Fruit fly (Drosophila melanogaster): ENCODE results near the gene foxo.

The foxo gene

DNA sequence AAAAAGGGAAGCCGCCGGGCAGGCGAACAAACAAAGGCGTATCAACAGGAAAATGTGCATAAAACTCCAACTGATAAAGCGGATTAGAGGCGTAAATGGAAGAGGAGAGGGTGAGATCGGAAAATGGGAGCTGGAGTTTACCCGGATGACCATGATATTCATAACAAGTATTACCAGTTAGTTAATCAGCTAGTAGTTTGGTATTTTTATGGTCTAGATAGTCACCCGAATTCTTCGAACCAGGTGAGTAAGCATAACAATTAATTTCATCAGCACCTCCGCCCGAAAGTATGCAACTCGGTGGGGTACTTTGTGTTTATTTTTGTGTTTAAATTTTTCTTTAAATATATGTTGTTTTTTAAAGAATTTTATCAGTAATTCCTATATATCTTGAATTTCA, 39.2 kb downstream of the foxo start:
- TF ChIP-seq insv (optimal IDR thresholded peaks at IDR 0.05) = no peak
- TF ChIP-seq psq (optimal IDR thresholded peaks at IDR 0.05) = no peak
- no peak for TF ChIP-seq ttk (optimal IDR thresholded peaks at IDR 0.05)
- TF ChIP-seq Sin3A (optimal IDR thresholded peaks at IDR 0.05) = no peak
- TF ChIP-seq Myc (optimal IDR thresholded peaks at IDR 0.05) = no peak
- no peak for TF ChIP-seq h (optimal IDR thresholded peaks at IDR 0.05)

DNA sequence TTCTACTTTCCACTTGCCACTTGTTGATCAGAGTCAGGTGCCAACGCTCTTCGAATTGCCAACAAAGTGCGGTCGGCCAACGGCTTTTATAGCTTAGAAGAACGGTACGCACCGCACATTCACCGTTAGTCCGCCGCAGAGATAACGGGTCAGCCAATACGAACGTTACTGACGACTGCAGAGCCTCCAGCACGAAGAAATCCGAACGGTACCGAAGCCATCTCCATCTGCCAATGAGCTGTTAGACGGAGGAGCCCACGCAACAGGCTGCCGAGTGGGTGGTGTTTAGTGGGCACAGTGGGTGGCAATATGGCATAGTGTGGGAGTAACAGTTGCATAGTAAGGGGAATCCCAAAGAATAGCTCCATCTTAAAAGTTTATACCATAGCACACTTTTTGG, 40.0 kb downstream of the foxo start, which contains the start of gene CCHa1:
TSS of gene CCHa1 (minus strand) at position 44 of the 400 bp plus-strand sequence.
- TF ChIP-seq ttk (optimal IDR thresholded peaks at IDR 0.05) (no peak), insv (optimal IDR thresholded peaks at IDR 0.05) (no peak), psq (optimal IDR thresholded peaks at IDR 0.05) (no peak), Sin3A (optimal IDR thresholded peaks at IDR 0.05) (no peak), h (optimal IDR thresholded peaks at IDR 0.05) (no peak)

DNA sequence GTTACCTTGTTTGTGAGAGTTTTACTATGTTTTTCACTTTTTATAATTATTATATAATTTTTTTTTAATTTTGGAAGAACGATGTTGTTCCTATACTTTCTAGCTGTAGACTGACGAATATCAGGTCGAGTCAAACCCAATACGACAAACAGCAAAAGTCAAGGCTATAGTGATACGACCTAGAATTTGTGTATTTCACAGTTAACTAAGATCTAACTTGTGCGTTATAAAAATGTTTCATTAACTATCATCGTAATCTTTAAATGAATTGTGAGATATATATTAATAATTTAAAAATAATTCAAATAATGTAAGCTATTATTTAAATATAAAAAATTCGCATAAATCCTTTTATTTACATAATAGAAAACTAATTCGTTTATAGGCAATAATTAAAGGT, 41.2 kb downstream of the foxo start, which contains the start of gene CG9920:
TSS of gene CG9920 (minus strand) at position 101 of the 400 bp plus-strand sequence.
- TF ChIP-seq Myc (optimal IDR thresholded peaks at IDR 0.05) (no peak), ttk (optimal IDR thresholded peaks at IDR 0.05) (no peak), Sin3A (optimal IDR thresholded peaks at IDR 0.05) (no peak), insv (optimal IDR thresholded peaks at IDR 0.05) (no peak), h (optimal IDR thresholded peaks at IDR 0.05) (no peak), psq (optimal IDR thresholded peaks at IDR 0.05) (no peak)

DNA sequence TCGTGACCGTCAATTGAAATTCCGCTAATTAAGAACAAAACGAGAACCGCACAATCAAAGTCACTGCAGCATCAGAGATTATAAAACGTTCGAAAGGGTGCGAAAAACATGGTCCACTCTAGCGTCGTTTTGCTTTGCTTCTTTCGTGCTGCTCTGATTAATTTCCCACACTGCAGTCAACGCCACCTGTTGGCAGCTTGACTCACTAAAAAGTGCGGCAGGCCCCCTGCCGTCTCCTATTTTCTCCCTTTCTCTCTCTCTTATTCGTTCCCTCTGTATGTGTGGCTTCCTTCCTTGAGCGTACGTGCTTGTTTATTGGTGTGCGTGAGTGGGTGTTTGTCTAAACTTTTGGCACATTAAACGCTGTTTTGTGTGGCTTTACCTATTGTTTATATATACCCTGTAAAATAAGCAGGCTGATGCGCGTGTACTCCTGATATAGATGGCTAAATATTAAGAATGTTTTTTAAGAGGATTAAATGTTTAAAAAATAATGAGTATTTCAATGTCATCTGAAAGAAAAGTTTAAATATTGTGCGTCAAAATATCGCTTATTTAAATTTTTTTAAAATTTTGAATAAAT, 41.9 kb downstream of the foxo start:
- no peak for TF ChIP-seq Sin3A (optimal IDR thresholded peaks at IDR 0.05)
- no peak for TF ChIP-seq ttk (optimal IDR thresholded peaks at IDR 0.05)
- TF ChIP-seq Myc (optimal IDR thresholded peaks at IDR 0.05) = no peak
- TF ChIP-seq h (optimal IDR thresholded peaks at IDR 0.05) = no peak
- no peak for TF ChIP-seq psq (optimal IDR thresholded peaks at IDR 0.05)
- TF ChIP-seq insv (optimal IDR thresholded peaks at IDR 0.05) = no peak

DNA sequence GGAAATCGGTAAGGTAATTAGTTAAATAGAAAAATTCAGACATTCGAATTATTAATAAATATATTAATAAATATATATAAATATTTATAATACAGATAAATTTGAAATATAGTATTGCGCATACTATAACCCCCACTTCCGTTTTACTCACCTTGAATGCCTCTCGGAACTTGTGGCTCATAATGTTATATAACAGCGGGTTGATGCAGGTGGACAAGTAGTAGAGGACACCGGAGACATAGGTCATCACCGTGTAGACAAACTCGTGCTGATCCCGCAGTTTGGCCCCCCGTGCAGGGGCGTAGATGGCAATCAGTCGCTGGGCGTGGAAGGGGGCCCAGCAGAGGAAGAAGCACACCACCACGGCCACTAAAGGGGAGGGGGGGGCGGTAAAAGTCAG, 44.2 kb downstream of the foxo start:
- TF ChIP-seq h (optimal IDR thresholded peaks at IDR 0.05) (no peak), Sin3A (optimal IDR thresholded peaks at IDR 0.05) (no peak), psq (optimal IDR thresholded peaks at IDR 0.05) (no peak), Myc (optimal IDR thresholded peaks at IDR 0.05) (no peak), insv (optimal IDR thresholded peaks at IDR 0.05) (no peak), ttk (optimal IDR thresholded peaks at IDR 0.05) (no peak)

DNA sequence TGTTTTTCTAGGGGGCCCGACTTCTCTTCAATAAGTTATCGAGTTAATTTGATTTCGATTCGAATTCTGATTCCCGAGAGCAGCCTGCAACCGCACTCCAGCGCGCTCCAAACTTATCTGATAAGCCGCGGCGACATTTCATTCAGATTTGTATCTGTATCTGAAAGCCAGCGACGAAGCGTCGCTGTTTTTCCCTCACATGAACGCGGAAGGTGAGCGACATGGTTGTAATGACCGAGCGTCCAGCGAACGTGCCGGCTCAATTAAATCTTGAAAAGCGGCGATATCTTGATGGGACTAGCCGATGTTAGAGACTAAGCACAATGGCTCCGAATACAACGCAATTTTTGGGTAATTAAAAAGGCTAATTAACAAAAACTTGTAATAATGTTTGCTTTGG, 46.3 kb downstream of the foxo start, which contains the start of gene PK1-R:
TSS of gene PK1-R (minus strand) at position 101 of the 400 bp plus-strand sequence.
- no peak for TF ChIP-seq h (optimal IDR thresholded peaks at IDR 0.05)

DNA sequence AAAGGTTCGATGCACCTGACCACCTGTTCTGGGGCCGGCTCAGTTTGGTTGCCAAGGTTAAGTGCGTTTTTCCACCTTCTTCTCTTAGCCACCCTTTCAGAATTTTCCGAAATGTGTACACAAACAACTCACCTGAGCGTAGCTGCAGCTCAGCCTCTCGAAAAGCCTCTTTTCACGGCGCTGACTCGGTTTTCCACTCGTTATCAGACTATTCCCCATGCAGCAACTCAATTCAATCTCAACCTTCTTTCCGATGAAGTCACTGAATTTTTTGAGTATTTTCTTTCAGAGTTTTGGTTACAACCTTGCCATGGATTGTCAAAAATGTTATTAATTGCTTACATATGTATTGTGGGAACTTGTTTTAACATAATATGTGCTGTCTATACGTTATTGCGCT, 50.9 kb downstream of the foxo start:
- TF ChIP-seq Myc (optimal IDR thresholded peaks at IDR 0.05) (no peak), Sin3A (optimal IDR thresholded peaks at IDR 0.05) (no peak), ttk (optimal IDR thresholded peaks at IDR 0.05) (no peak), psq (optimal IDR thresholded peaks at IDR 0.05) (no peak), h (optimal IDR thresholded peaks at IDR 0.05) (no peak), insv (optimal IDR thresholded peaks at IDR 0.05) (no peak)

DNA sequence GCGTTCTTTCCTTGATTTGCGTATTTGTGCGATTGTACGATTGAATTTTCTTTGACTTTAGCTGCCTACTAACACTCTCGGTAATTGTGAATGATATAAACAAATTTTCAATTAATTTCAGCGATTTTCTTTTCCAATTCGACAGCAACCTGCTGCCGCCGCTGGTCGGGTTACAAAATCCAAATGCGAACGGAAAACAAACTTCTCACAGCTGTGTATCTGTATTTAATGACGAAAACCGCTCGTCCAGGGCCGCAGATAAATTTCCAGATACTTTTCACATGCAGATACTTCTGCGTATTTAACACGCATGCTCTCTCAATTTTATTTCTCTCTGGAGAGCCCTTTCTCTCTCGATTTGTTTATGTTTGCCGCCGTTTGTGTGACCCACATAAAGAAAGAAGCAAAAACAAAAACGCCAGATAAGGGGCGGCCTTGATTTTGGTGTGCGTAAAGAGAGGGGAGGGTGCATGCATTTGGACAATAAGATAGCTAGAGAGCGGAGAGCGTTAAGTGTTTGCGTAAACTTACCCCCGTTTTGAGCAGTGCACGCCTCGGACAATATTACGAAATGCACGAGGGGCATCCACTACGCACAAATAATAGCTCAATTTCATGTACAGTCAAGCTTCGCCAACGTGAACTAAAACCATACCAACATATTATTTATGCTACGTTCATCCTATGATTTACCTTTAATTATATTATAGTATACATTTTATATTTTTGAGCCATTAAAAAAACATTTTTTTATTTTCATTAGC, 51.6 kb downstream of the foxo start, which contains the start of gene CG12402:
TSS of gene CG12402 (minus strand) at position 164 of the 764 bp plus-strand sequence.
- no peak for TF ChIP-seq psq (optimal IDR thresholded peaks at IDR 0.05)

DNA sequence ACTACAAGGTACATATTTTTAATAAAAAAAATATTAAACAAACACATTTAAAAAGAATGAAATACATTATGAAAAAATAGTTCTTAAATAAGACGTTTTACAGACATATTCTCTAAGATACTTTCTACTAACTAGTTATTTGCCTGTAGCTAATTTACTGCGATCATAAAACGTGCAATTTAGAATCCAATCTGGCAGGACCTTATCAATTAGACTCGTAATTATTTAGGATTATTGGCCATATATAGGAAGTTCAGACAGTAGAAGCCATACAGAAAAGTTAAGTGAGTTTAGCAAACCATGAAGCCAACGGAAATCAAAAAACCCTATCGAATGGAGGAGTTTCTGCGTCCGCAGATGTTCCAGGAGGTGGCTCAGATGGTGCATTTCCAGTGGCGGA, 52.4 kb downstream of the foxo start, which contains the start of gene Or88a:
TSS of gene Or88a (plus strand) at position 301 of the 400 bp plus-strand sequence.
- TF ChIP-seq Myc (optimal IDR thresholded peaks at IDR 0.05) = no peak
- no peak for TF ChIP-seq ttk (optimal IDR thresholded peaks at IDR 0.05)
- TF ChIP-seq psq (optimal IDR thresholded peaks at IDR 0.05) = no peak

DNA sequence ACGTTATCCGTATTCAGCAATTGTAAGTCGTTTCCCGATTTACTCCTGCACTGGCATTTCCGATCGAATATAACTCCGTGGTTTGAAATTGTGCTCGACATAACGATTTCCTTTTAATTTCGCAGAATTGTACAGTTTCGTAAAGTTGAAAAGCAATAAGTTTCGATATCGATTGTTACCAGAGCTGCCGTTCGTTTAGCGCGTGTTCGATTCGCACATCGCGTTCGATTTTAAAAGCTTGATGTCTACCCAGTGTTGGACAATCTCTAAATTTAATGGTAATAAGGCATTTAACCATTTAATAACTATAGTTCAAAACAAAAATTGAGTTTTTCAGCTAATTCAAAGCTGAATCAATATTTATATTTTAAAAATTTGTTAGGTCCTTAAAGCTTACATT, 55.3 kb downstream of the foxo start, which contains the start of gene CG14357:
TSS of gene CG14357 (minus strand) at position 101 of the 400 bp plus-strand sequence.
- TF ChIP-seq Sin3A (optimal IDR thresholded peaks at IDR 0.05) (no peak), h (optimal IDR thresholded peaks at IDR 0.05) (no peak), insv (optimal IDR thresholded peaks at IDR 0.05) (no peak)

DNA sequence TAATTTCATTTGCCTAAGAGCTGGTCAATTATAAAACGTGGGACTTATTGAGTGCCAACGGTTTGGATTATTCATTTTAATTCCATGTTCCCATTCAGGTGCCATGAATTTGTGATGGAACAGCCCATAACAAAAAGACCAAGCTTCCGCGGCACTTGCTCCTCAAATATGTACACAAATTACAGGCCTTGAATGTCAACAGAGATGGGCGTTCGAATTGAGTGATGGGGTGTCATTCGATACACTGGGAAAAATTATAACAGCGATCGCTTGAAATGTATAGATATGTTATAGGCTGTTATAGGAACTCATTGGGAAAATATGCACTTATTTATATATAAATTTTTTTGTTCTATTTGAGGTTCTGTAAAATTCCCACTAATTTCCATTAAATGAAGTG, 59.3 kb downstream of the foxo start:
- no peak for TF ChIP-seq Sin3A (optimal IDR thresholded peaks at IDR 0.05)

DNA sequence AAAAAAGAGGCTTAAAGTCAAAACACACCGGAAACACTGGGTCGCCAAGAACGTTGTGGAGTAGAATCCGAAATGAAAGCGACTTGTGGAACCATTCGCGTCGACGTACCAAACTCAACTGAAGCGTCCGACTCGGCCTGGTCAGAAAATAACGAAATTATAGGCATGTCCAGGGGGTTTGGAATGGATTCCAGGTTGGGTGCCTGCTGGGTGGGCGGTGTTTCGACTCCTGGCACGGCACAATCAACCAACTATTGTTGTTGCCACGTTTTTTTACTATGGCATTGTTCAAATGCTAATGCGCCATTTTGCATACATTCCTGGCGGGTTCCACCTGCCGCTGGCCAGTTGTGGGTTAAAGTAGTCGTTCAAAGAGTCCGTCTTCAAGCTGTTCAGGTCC, 61.6 kb downstream of the foxo start, which contains the start of gene Kif19A:
TSS of gene Kif19A (minus strand) at position 101 of the 400 bp plus-strand sequence.
- no peak for TF ChIP-seq Myc (optimal IDR thresholded peaks at IDR 0.05)
- TF ChIP-seq ttk (optimal IDR thresholded peaks at IDR 0.05) = no peak
- no peak for TF ChIP-seq Sin3A (optimal IDR thresholded peaks at IDR 0.05)
- TF ChIP-seq h (optimal IDR thresholded peaks at IDR 0.05) = no peak
- TF ChIP-seq insv (optimal IDR thresholded peaks at IDR 0.05) = no peak
- no peak for TF ChIP-seq psq (optimal IDR thresholded peaks at IDR 0.05)

DNA sequence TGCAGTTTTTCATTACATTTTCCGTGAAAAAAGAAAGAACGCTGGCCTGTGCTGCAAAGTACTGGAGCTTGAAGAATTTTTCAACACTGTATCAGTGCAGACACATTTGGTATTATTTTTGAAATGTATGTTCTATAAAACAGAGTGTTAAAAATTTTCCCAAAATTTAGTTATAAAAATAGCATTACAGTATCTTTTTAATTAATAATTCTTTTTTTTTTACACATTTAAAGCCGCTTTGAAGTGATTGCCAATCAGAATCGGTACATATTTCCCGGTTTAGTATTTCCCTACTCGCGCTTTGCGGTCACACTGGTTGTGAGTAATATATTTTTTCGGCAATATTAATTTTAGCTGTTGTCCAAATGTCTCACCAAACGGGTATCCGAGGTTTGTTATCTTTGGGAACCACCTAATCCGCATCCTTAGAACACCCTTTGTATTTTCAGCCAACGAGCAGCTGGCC, 65.6 kb downstream of the foxo start, which contains the start of the genes Abi and twf:
TSS of gene Abi (minus strand) at position 74 of the 466 bp plus-strand sequence.
TSS of gene twf (plus strand) at position 308 of the 466 bp plus-strand sequence.
- TF ChIP-seq Myc (optimal IDR thresholded peaks at IDR 0.05) = no peak

All from Kc167 (cell line).